Worm (Caenorhabditis elegans): ENCODE measurements around the gene C06C3.12.

ce11 chrII:9418843-9419532 lies 44.1 kb downstream of the C06C3.12 start:
- TF ChIP-seq dao-5 (tag; optimal IDR thresholded peaks at IDR 0.05) (no peak), him-1 (tag; optimal IDR thresholded peaks at IDR 0.05) (no peak)
